Fruit fly (Drosophila melanogaster) whole organism: Measurements from ENCODE around the gene CG14543.

Source experiments
- CG8478 ChIP-seq: fragments of >200 bp; optimal IDR thresholded peaks from 2 replicates; lab custom pipeline; 2018; ENCODE audit warnings: inconsistent platforms
- EcR ChIP-seq, 2 experiments: fragments of >200 bp; optimal IDR thresholded peaks; 2 replicates each; lab custom pipeline; 2017; ENCODE audit warnings: missing biosample characterization in 2 of 2, missing genetic modification characterization in 2 of 2, missing genetic modification reagents in 2 of 2
- psq ChIP-seq: fragments of >200 bp; optimal IDR thresholded peaks from 2 replicates; lab custom pipeline; 2017
- usp ChIP-seq: fragments of >200 bp; optimal IDR thresholded peaks from 2 replicates; lab custom pipeline; 2017; ENCODE audit warnings: missing biosample characterization, missing genetic modification characterization, mixed read lengths

DNA sequence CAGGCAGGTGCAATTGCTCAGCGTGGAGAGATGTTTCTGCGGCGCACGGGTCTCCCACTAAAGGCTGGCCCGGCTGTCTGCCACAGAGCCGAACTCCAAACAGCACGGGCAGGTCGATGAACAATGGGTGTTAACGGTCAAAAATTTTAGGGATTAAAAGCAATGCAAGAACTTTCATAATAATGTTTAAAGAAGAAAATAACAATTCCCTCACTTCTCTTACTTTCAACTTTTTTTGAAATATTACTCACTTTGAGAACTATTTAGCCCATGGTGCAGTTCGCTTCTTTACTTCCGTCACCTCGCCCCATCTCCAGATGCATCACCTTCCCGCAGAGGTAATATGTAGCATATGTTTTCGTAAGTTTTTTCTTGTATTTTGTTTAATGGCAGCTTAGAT is 16.0 kb downstream of the CG14543 start:
- no peak for TF ChIP-seq usp
- TF ChIP-seq CG8478 (lab: Kevin White, UChicago) = no peak
- TF ChIP-seq EcR (GFP tag; optimal IDR thresholded peaks at IDR 0.05; lab: Kevin White, UChicago) = no peak
- TF ChIP-seq psq (lab: Kevin White, UChicago) = no peak
